Worm (Caenorhabditis elegans) whole organism, young adult: ENCODE measurements around the gene gldi-2.

Experiments used
- B0019.2 ChIP-seq: fragments of 200-800 bp; sonication (Bioruptor generic); conservative IDR thresholded peaks from 2 replicates; pipeline ENCODE4 v1.3.6; 2022; ENCODE audit warnings: missing genetic modification reagents, missing genetic modification characterization, missing compliant biosample characterization
- B0035.1 ChIP-seq: sonication (generic microtip); optimal IDR thresholded peaks from 2 replicates; lab custom pipeline; 2016; ENCODE audit warnings: missing genetic modification characterization, mild to moderate bottlenecking, missing compliant biosample characterization, missing genotype, missing genetic modification reagents
- B0261.1 ChIP-seq: sonication (generic microtip); optimal IDR thresholded peaks from 2 replicates; lab custom pipeline; 2016; ENCODE audit warnings: mild to moderate bottlenecking, missing genetic modification characterization, moderate library complexity, missing compliant biosample characterization
- C06A6.2 ChIP-seq: fragments of 200-800 bp; sonication (Bioruptor generic); conservative IDR thresholded peaks from 2 replicates; pipeline ENCODE4 v1.3.6; 2022; ENCODE audit warnings: missing genetic modification characterization, missing compliant biosample characterization
- F23B12.7 ChIP-seq: sonication (generic microtip); optimal IDR thresholded peaks from 2 replicates; lab custom pipeline; 2017; ENCODE audit warnings: missing genetic modification characterization, mild to moderate bottlenecking, missing compliant biosample characterization, antibody characterized with exemption, moderate library complexity; ENCODE audit not compliant: insufficient read depth
- Y56A3A.18 ChIP-seq: fragments of 200-800 bp; sonication (Bioruptor generic); IDR thresholded peaks from 2 replicates; pipeline ENCODE4 v1.3.6; 2022; ENCODE audit warnings: missing genetic modification reagents, missing genetic modification characterization, missing compliant biosample characterization
- ZK185.1 ChIP-seq: sonication (generic microtip); optimal IDR thresholded peaks from 2 replicates; lab custom pipeline; 2016; ENCODE audit warnings: mild to moderate bottlenecking, missing genetic modification characterization, missing compliant biosample characterization; ENCODE audit not compliant: poor library complexity, severe bottlenecking
- ama-1 ChIP-seq, 3 experiments: fragments of 150-350 bp in 1 of 3; sonication (generic microtip) in 2 of 3; optimal IDR thresholded peaks; 2 replicates each; lab custom pipeline; 2014 to 2018; ENCODE audit warnings: missing biosample characterization in 2 of 3, missing genetic modification characterization in 2 of 3, missing genetic modification reagents in 2 of 3
- aptf-2 ChIP-seq: fragments of 200-800 bp; sonication (Bioruptor generic); conservative IDR thresholded peaks from 2 replicates; pipeline ENCODE4 v1.3.6; 2022; ENCODE audit warnings: missing genetic modification reagents, missing genetic modification characterization, missing compliant biosample characterization
- atf-7 ChIP-seq: sonication (generic microtip); optimal IDR thresholded peaks from 2 replicates; lab custom pipeline; 2017; ENCODE audit warnings: mild to moderate bottlenecking, missing genetic modification characterization, missing compliant biosample characterization
- bed-1 ChIP-seq: fragments of 200-800 bp; sonication (Bioruptor generic); IDR thresholded peaks from 2 replicates; pipeline ENCODE4 v1.3.6; 2022; ENCODE audit warnings: missing genetic modification reagents, missing genetic modification characterization, missing compliant biosample characterization
- ceh-27 ChIP-seq: fragments of 200-800 bp; sonication (Bioruptor generic); optimal IDR thresholded peaks from 2 replicates; lab custom pipeline; 2018; ENCODE audit warnings: mild to moderate bottlenecking, missing genetic modification characterization, moderate library complexity, missing compliant biosample characterization
- ceh-91 ChIP-seq: fragments of 200-800 bp; sonication (Bioruptor generic); IDR thresholded peaks from 2 replicates; pipeline ENCODE4 v1.3.6; 2022; ENCODE audit warnings: missing genetic modification reagents, missing genetic modification characterization, missing compliant biosample characterization
- dox-1 ChIP-seq: fragments of 200-800 bp; sonication (Bioruptor generic); IDR thresholded peaks from 2 replicates; pipeline ENCODE4 v1.3.6; 2022; ENCODE audit warnings: missing genetic modification reagents, missing genetic modification characterization, missing compliant biosample characterization
- efl-1 ChIP-seq: fragments of 150-350 bp; optimal IDR thresholded peaks from 2 replicates; lab custom pipeline; 2014; ENCODE audit warnings: missing biosample characterization, missing genetic modification reagents, missing genetic modification characterization
- ets-4 ChIP-seq: fragments of 200-800 bp; sonication (Bioruptor generic); optimal IDR thresholded peaks from 2 replicates; lab custom pipeline; 2018; ENCODE audit warnings: mild to moderate bottlenecking, missing genetic modification characterization, missing compliant biosample characterization
- fkh-3 ChIP-seq: sonication (generic microtip); optimal IDR thresholded peaks from 2 replicates; lab custom pipeline; 2016; ENCODE audit warnings: mild to moderate bottlenecking, missing genetic modification characterization, missing compliant biosample characterization
- hmg-1.2 ChIP-seq: fragments of 200-800 bp; sonication (Bioruptor generic); IDR thresholded peaks from 2 replicates; pipeline ENCODE4 v1.3.6; 2022; ENCODE audit warnings: missing genetic modification reagents, missing genetic modification characterization, missing compliant biosample characterization
- hrde-1 ChIP-seq: sonication (generic microtip); optimal IDR thresholded peaks from 2 replicates; lab custom pipeline; 2016; ENCODE audit warnings: missing genetic modification characterization, mild to moderate bottlenecking, missing compliant biosample characterization, moderate library complexity, missing genotype, missing genetic modification reagents, borderline replicate concordance
- lag-1 ChIP-seq: fragments of 200-800 bp; sonication (Bioruptor generic); IDR thresholded peaks from 2 replicates; pipeline ENCODE4 v1.3.6; 2022; ENCODE audit warnings: missing genetic modification reagents, missing genetic modification characterization, missing compliant biosample characterization
- let-607 ChIP-seq, 2 experiments: fragments of 200-800 bp in 1 of 2; sonication (Bioruptor generic) in 1 of 2; sonication (generic microtip) in 1 of 2; optimal IDR thresholded peaks; 2 replicates each; lab custom pipeline; 2016 to 2018; ENCODE audit warnings: mild to moderate bottlenecking in 2 of 2, missing compliant biosample characterization in 2 of 2, missing genetic modification characterization in 2 of 2, moderate library complexity in 2 of 2, missing genotype in 1 of 2
- lin-26 ChIP-seq: fragments of 200-800 bp; sonication (Bioruptor generic); IDR thresholded peaks from 2 replicates; pipeline ENCODE4 v1.3.6; 2022; ENCODE audit warnings: missing genetic modification reagents, missing genetic modification characterization, missing compliant biosample characterization
- mes-4 ChIP-seq: sonication (generic microtip); optimal IDR thresholded peaks from 2 replicates; lab custom pipeline; 2016; ENCODE audit warnings: missing genotype, missing genetic modification characterization, missing compliant biosample characterization
- nfyb-1 ChIP-seq: fragments of 200-800 bp; sonication (Bioruptor generic); IDR thresholded peaks from 2 replicates; pipeline ENCODE4 v1.3.6; 2022; ENCODE audit warnings: missing genetic modification reagents, missing genetic modification characterization, missing compliant biosample characterization
- nhr-27 ChIP-seq: fragments of 200-800 bp; sonication (Bioruptor generic); optimal IDR thresholded peaks from 2 replicates; lab custom pipeline; 2018; ENCODE audit warnings: mild to moderate bottlenecking, missing genetic modification characterization, moderate library complexity, missing compliant biosample characterization
- snpc-4 ChIP-seq, 5 experiments: fragments of 150-350 bp in 1 of 5; sonication (generic microtip) in 4 of 5; optimal IDR thresholded peaks; 2 replicates each; lab custom pipeline; 2014 to 2018; ENCODE audit warnings: missing genetic modification characterization in 5 of 5, missing biosample characterization in 3 of 5, antibody characterized with exemption in 2 of 5, mild to moderate bottlenecking in 2 of 5, missing compliant biosample characterization in 2 of 5, missing genotype in 2 of 5, moderate library complexity in 2 of 5, missing genetic modification reagents in 1 of 5
- tbp1 ChIP-seq: fragments of 200-800 bp; sonication (Bioruptor generic); optimal IDR thresholded peaks from 2 replicates; lab custom pipeline; 2018; ENCODE audit warnings: mild to moderate bottlenecking, missing genetic modification characterization, missing compliant biosample characterization
- tbx-9 ChIP-seq: sonication (generic microtip); optimal IDR thresholded peaks from 2 replicates; lab custom pipeline; 2016; ENCODE audit warnings: borderline replicate concordance, missing genetic modification characterization, inconsistent platforms, missing compliant biosample characterization
- unc-62 ChIP-seq: fragments of 150-350 bp; optimal IDR thresholded peaks from 2 replicates; lab custom pipeline; 2014; ENCODE audit warnings: missing biosample characterization, missing genetic modification reagents, missing genetic modification characterization
- xnd-1 ChIP-seq: sonication (generic microtip); optimal IDR thresholded peaks from 2 replicates; lab custom pipeline; 2016; ENCODE audit warnings: missing genotype, missing genetic modification reagents, missing genetic modification characterization, missing compliant biosample characterization
- zfh-2 ChIP-seq: fragments of 200-800 bp; sonication (Bioruptor generic); conservative IDR thresholded peaks from 2 replicates; pipeline ENCODE4 v1.3.6; 2022; ENCODE audit warnings: missing genetic modification reagents, missing genetic modification characterization, missing compliant biosample characterization
- zim-3 ChIP-seq: sonication (generic microtip); optimal IDR thresholded peaks from 2 replicates; lab custom pipeline; 2017; ENCODE audit warnings: mild to moderate bottlenecking, missing genetic modification characterization, moderate library complexity, missing compliant biosample characterization
- ztf-3 ChIP-seq: fragments of 200-800 bp; sonication (Bioruptor generic); optimal IDR thresholded peaks from 2 replicates; lab custom pipeline; 2018; ENCODE audit warnings: mild to moderate bottlenecking, missing genetic modification characterization, missing compliant biosample characterization

The gldi-2 gene

ce11 chrII:6752027-6752426 lies 31.2 kb upstream of the gldi-2 start, which contains the start of gene F41G3.19:
TSS of gene F41G3.19 (minus strand) at chrII:6752127.
- TF ChIP-seq xnd-1 (tag; lab: Kevin White, UChicago), result no peak
- no peak for TF ChIP-seq zfh-2 (GFP tag; lab: Robert Waterston, UW)
- no peak for TF ChIP-seq nfyb-1 (GFP tag; lab: Robert Waterston, UW)
- TF ChIP-seq lag-1 (GFP tag; lab: Robert Waterston, UW), result no peak
- no peak for TF ChIP-seq fkh-3 (tag; lab: Kevin White, UChicago)
- TF ChIP-seq B0261.1, result no peak
- no peak for TF ChIP-seq Y56A3A.18 (GFP tag; lab: Robert Waterston, UW)
- no peak for TF ChIP-seq dox-1 (GFP tag; lab: Robert Waterston, UW)
- no peak for TF ChIP-seq ztf-3 (GFP tag; lab: Kevin White, UChicago)

- TF ChIP-seq C06A6.2 (GFP tag; lab: Robert Waterston, UW), result no peak
- TF ChIP-seq nhr-27, result no peak
- no peak for TF ChIP-seq bed-1 (GFP tag; lab: Robert Waterston, UW)
- TF ChIP-seq hrde-1 (tag; lab: Kevin White, UChicago), result no peak
- TF ChIP-seq aptf-2 (GFP tag; lab: Robert Waterston, UW), result no peak
- no peak for TF ChIP-seq mes-4 (tag; lab: Kevin White, UChicago)
- no peak for TF ChIP-seq unc-62 (GFP tag; lab: Kevin White, UChicago)
- no peak for TF ChIP-seq B0019.2 (GFP tag; lab: Robert Waterston, UW)
- TF ChIP-seq tbx-9 (tag; lab: Kevin White, UChicago), result no peak
- no peak for TF ChIP-seq nfyb-1 (GFP tag; lab: Robert Waterston, UW)
- no peak for TF ChIP-seq B0035.1 (tag; lab: Kevin White, UChicago)
Measured at ce11 chrII:6752850-6753249, 30.4 kb upstream of the gldi-2 start, which contains the start of gene F41G3.21. TSS of gene F41G3.21 (minus strand) at chrII:6752950.

- TF ChIP-seq ZK185.1 (tag; lab: Kevin White, UChicago) (no peak), F23B12.7 (tag; lab: Kevin White, UChicago) (no peak), tbx-9 (tag; lab: Kevin White, UChicago) (no peak)
Measured at ce11 chrII:6754671-6755224, 28.5 kb upstream of the gldi-2 start, which contains the start of the genes srx-95 and fis-1. TSS of gene srx-95 (minus strand) at chrII:6754771. TSS of gene fis-1 (plus strand) at chrII:6755174.

ce11 chrII:6756232-6756631 lies 27.0 kb upstream of the gldi-2 start, which contains the start of gene F41G3.3:
TSS of gene F41G3.3 (plus strand) at chrII:6756532.
- TF ChIP-seq ama-1 (optimal IDR thresholded peaks at IDR 0.05; lab: Kevin White, UChicago) (no peak), ama-1 (GFP tag; optimal IDR thresholded peaks at IDR 0.05; lab: Kevin White, UChicago) (no peak), atf-7 (tag; lab: Kevin White, UChicago) (no peak), tbp1 (GFP tag; lab: Kevin White, UChicago) (no peak), ets-4 (no peak), ceh-27 (GFP tag; lab: Kevin White, UChicago) (no peak), lin-26 (GFP tag; lab: Robert Waterston, UW) (no peak), let-607 (tag; optimal IDR thresholded peaks at IDR 0.05; lab: Kevin White, UChicago) (no peak), efl-1 (GFP tag; lab: Kevin White, UChicago) (no peak), hmg-1.2 (GFP tag; lab: Robert Waterston, UW) (no peak), ztf-3 (GFP tag; lab: Kevin White, UChicago) (no peak), zim-3 (tag; lab: Kevin White, UChicago) (no peak), snpc-4 (GFP tag; optimal IDR thresholded peaks at IDR 0.05; lab: Kevin White, UChicago) (no peak), snpc-4 (tag; optimal IDR thresholded peaks at IDR 0.05; lab: Kevin White, UChicago) (no peak), ceh-91 (no peak)
